Worm (Caenorhabditis elegans) whole organism, young adult: ENCODE results near the gene mthf-1.

Experiments
- B0019.2 ChIP-seq: fragments of 200-800 bp; sonication (Bioruptor generic); conservative IDR thresholded peaks from 2 replicates; pipeline ENCODE4 v1.3.6; 2022; ENCODE audit warnings: missing genetic modification reagents, missing genetic modification characterization, missing compliant biosample characterization
- B0336.3 ChIP-seq: fragments of 200-800 bp; sonication (Bioruptor generic); IDR thresholded peaks from 2 replicates; pipeline ENCODE4 v1.3.6; 2022; ENCODE audit warnings: missing genetic modification characterization, missing compliant biosample characterization
- F10E7.11 ChIP-seq: sonication (generic microtip); optimal IDR thresholded peaks from 2 replicates; lab custom pipeline; 2017; ENCODE audit warnings: mild to moderate bottlenecking, missing genetic modification characterization, moderate library complexity, missing compliant biosample characterization
- F23B12.7 ChIP-seq: sonication (generic microtip); optimal IDR thresholded peaks from 2 replicates; lab custom pipeline; 2017; ENCODE audit warnings: missing genetic modification characterization, mild to moderate bottlenecking, missing compliant biosample characterization, antibody characterized with exemption, moderate library complexity; ENCODE audit not compliant: insufficient read depth
- F33H1.4 ChIP-seq: fragments of 200-800 bp; sonication (Bioruptor generic); IDR thresholded peaks from 2 replicates; pipeline ENCODE4 v1.3.6; 2022; ENCODE audit warnings: missing genetic modification reagents, missing genetic modification characterization, missing compliant biosample characterization
- F57A8.1 ChIP-seq: fragments of 200-800 bp; sonication (Bioruptor generic); optimal IDR thresholded peaks from 2 replicates; lab custom pipeline; 2018; ENCODE audit warnings: mild to moderate bottlenecking, missing genetic modification characterization, moderate library complexity, missing compliant biosample characterization
- F57C9.4 ChIP-seq: sonication (generic microtip); optimal IDR thresholded peaks from 2 replicates; lab custom pipeline; 2017; ENCODE audit warnings: mild to moderate bottlenecking, missing genetic modification characterization, missing compliant biosample characterization
- T07F8.4 ChIP-seq: sonication (generic microtip); optimal IDR thresholded peaks from 2 replicates; lab custom pipeline; 2016; ENCODE audit warnings: mild to moderate bottlenecking, missing genetic modification characterization, moderate library complexity, missing compliant biosample characterization
- Y56A3A.18 ChIP-seq: fragments of 200-800 bp; sonication (Bioruptor generic); IDR thresholded peaks from 2 replicates; pipeline ENCODE4 v1.3.6; 2022; ENCODE audit warnings: missing genetic modification reagents, missing genetic modification characterization, missing compliant biosample characterization
- ama-1 ChIP-seq, 3 experiments: fragments of 150-350 bp in 1 of 3; sonication (generic microtip) in 2 of 3; optimal IDR thresholded peaks; 2 replicates each; lab custom pipeline; 2014 to 2018; ENCODE audit warnings: missing biosample characterization in 2 of 3, missing genetic modification characterization in 2 of 3, missing genetic modification reagents in 2 of 3
- athp-1 ChIP-seq: sonication (generic microtip); optimal IDR thresholded peaks from 2 replicates; lab custom pipeline; 2017; ENCODE audit warnings: mild to moderate bottlenecking, missing genetic modification characterization, missing compliant biosample characterization
- attf-5 ChIP-seq: fragments of 200-800 bp; sonication (Bioruptor generic); optimal IDR thresholded peaks from 2 replicates; lab custom pipeline; 2018; ENCODE audit warnings: mild to moderate bottlenecking, missing genetic modification characterization, missing compliant biosample characterization
- bed-1 ChIP-seq: fragments of 200-800 bp; sonication (Bioruptor generic); IDR thresholded peaks from 2 replicates; pipeline ENCODE4 v1.3.6; 2022; ENCODE audit warnings: missing genetic modification reagents, missing genetic modification characterization, missing compliant biosample characterization
- bed-2 ChIP-seq: fragments of 200-800 bp; sonication (Bioruptor generic); IDR thresholded peaks from 2 replicates; pipeline ENCODE4 v1.3.6; 2022; ENCODE audit warnings: missing genetic modification reagents, missing genetic modification characterization, missing compliant biosample characterization
- ceh-27 ChIP-seq: fragments of 200-800 bp; sonication (Bioruptor generic); optimal IDR thresholded peaks from 2 replicates; lab custom pipeline; 2018; ENCODE audit warnings: mild to moderate bottlenecking, missing genetic modification characterization, moderate library complexity, missing compliant biosample characterization
- die-1 ChIP-seq: sonication (generic microtip); optimal IDR thresholded peaks from 2 replicates; lab custom pipeline; 2016; ENCODE audit warnings: missing genotype, mild to moderate bottlenecking, missing genetic modification characterization, missing compliant biosample characterization
- dpl-1 ChIP-seq: fragments of 150-350 bp; optimal IDR thresholded peaks from 2 replicates; lab custom pipeline; 2014; ENCODE audit warnings: missing biosample characterization, missing genetic modification reagents, missing genetic modification characterization
- efl-1 ChIP-seq: fragments of 150-350 bp; optimal IDR thresholded peaks from 2 replicates; lab custom pipeline; 2014; ENCODE audit warnings: missing biosample characterization, missing genetic modification reagents, missing genetic modification characterization
- ets-4 ChIP-seq: fragments of 200-800 bp; sonication (Bioruptor generic); optimal IDR thresholded peaks from 2 replicates; lab custom pipeline; 2018; ENCODE audit warnings: mild to moderate bottlenecking, missing genetic modification characterization, missing compliant biosample characterization
- gei-17 ChIP-seq: fragments of 200-800 bp; sonication (Bioruptor generic); optimal IDR thresholded peaks from 2 replicates; lab custom pipeline; 2018; ENCODE audit warnings: mild to moderate bottlenecking, missing genetic modification characterization, missing compliant biosample characterization
- him-1 ChIP-seq: sonication (generic microtip); optimal IDR thresholded peaks from 2 replicates; lab custom pipeline; 2016; ENCODE audit warnings: missing genotype, missing genetic modification reagents, missing genetic modification characterization, missing compliant biosample characterization
- hlh-26 ChIP-seq: fragments of 200-800 bp; sonication (Bioruptor generic); conservative IDR thresholded peaks from 2 replicates; pipeline ENCODE4 v1.3.6; 2022; ENCODE audit warnings: missing genetic modification reagents, missing genetic modification characterization, missing compliant biosample characterization
- let-607 ChIP-seq, 2 experiments: fragments of 200-800 bp in 1 of 2; sonication (Bioruptor generic) in 1 of 2; sonication (generic microtip) in 1 of 2; optimal IDR thresholded peaks; 2 replicates each; lab custom pipeline; 2016 to 2018; ENCODE audit warnings: mild to moderate bottlenecking in 2 of 2, missing compliant biosample characterization in 2 of 2, missing genetic modification characterization in 2 of 2, moderate library complexity in 2 of 2, missing genotype in 1 of 2
- lin-40 ChIP-seq: sonication (generic microtip); optimal IDR thresholded peaks from 2 replicates; lab custom pipeline; 2016; ENCODE audit warnings: missing genetic modification characterization, mild to moderate bottlenecking, missing compliant biosample characterization, missing genotype, missing genetic modification reagents
- madf-6 ChIP-seq: fragments of 200-800 bp; sonication (Bioruptor generic); IDR thresholded peaks from 2 replicates; pipeline ENCODE4 v1.3.6; 2022; ENCODE audit warnings: missing genetic modification reagents, missing genetic modification characterization, missing compliant biosample characterization
- nfya-1 ChIP-seq: sonication (generic microtip); optimal IDR thresholded peaks from 2 replicates; lab custom pipeline; 2017; ENCODE audit warnings: antibody characterized with exemption, missing compliant biosample characterization, missing genetic modification characterization, borderline replicate concordance; ENCODE audit not compliant: insufficient read depth
- nfya-2 ChIP-seq: fragments of 200-800 bp; sonication (Bioruptor generic); IDR thresholded peaks from 2 replicates; pipeline ENCODE4 v1.3.6; 2022; ENCODE audit warnings: missing genetic modification reagents, missing genetic modification characterization, missing compliant biosample characterization
- nhr-27 ChIP-seq: fragments of 200-800 bp; sonication (Bioruptor generic); optimal IDR thresholded peaks from 2 replicates; lab custom pipeline; 2018; ENCODE audit warnings: mild to moderate bottlenecking, missing genetic modification characterization, moderate library complexity, missing compliant biosample characterization
- nhr-80 ChIP-seq: sonication (generic microtip); optimal IDR thresholded peaks from 2 replicates; lab custom pipeline; 2016; ENCODE audit warnings: missing genetic modification characterization, missing compliant biosample characterization
- nhr-90 ChIP-seq: sonication (generic microtip); optimal IDR thresholded peaks from 2 replicates; lab custom pipeline; 2016; ENCODE audit warnings: missing genotype, mild to moderate bottlenecking, missing genetic modification characterization, missing compliant biosample characterization
- rec-8 ChIP-seq, 2 experiments: sonication (generic microtip); optimal IDR thresholded peaks; 2 replicates each; lab custom pipeline; 2016; ENCODE audit warnings: mild to moderate bottlenecking in 2 of 2, missing genetic modification characterization in 2 of 2, missing genetic modification reagents in 2 of 2, missing genotype in 2 of 2, missing biosample characterization in 1 of 2, missing compliant biosample characterization in 1 of 2, moderate library complexity in 1 of 2
- rpc-1 ChIP-seq, 2 experiments: fragments of 150-350 bp in 1 of 2; sonication (generic microtip) in 1 of 2; optimal IDR thresholded peaks; 2 replicates each; lab custom pipeline; 2014 to 2018; ENCODE audit warnings: missing biosample characterization in 1 of 2, missing genetic modification characterization in 1 of 2, missing genetic modification reagents in 1 of 2, missing genotype in 1 of 2
- sdz-38 ChIP-seq: sonication (generic microtip); optimal IDR thresholded peaks from 2 replicates; lab custom pipeline; 2016; ENCODE audit warnings: missing genotype, missing genetic modification characterization, missing compliant biosample characterization
- snpc-1.1 ChIP-seq: sonication (generic microtip); optimal IDR thresholded peaks from 2 replicates; lab custom pipeline; 2017; ENCODE audit warnings: missing genetic modification characterization, mild to moderate bottlenecking, missing compliant biosample characterization, antibody characterized with exemption, moderate library complexity, missing genotype, missing genetic modification reagents; ENCODE audit not compliant: insufficient read depth
- snpc-1.3 ChIP-seq: sonication (generic microtip); optimal IDR thresholded peaks from 2 replicates; lab custom pipeline; 2017; ENCODE audit warnings: missing genetic modification characterization, mild to moderate bottlenecking, missing compliant biosample characterization, antibody characterized with exemption, moderate library complexity, missing genotype, missing genetic modification reagents; ENCODE audit not compliant: insufficient read depth
- snpc-3.4 ChIP-seq: sonication (generic microtip); optimal IDR thresholded peaks from 2 replicates; lab custom pipeline; 2017; ENCODE audit warnings: missing genetic modification characterization, mild to moderate bottlenecking, missing compliant biosample characterization, antibody characterized with exemption, moderate library complexity, missing genotype, missing genetic modification reagents
- snpc-4 ChIP-seq, 5 experiments: fragments of 150-350 bp in 1 of 5; sonication (generic microtip) in 4 of 5; optimal IDR thresholded peaks; 2 replicates each; lab custom pipeline; 2014 to 2018; ENCODE audit warnings: missing genetic modification characterization in 5 of 5, missing biosample characterization in 3 of 5, antibody characterized with exemption in 2 of 5, mild to moderate bottlenecking in 2 of 5, missing compliant biosample characterization in 2 of 5, missing genotype in 2 of 5, moderate library complexity in 2 of 5, missing genetic modification reagents in 1 of 5
- sptf-2 ChIP-seq: fragments of 200-800 bp; sonication (Bioruptor generic); optimal IDR thresholded peaks from 2 replicates; lab custom pipeline; 2018; ENCODE audit warnings: mild to moderate bottlenecking, missing genetic modification characterization, missing compliant biosample characterization
- unc-62 ChIP-seq: fragments of 150-350 bp; optimal IDR thresholded peaks from 2 replicates; lab custom pipeline; 2014; ENCODE audit warnings: missing biosample characterization, missing genetic modification reagents, missing genetic modification characterization
- xnd-1 ChIP-seq: sonication (generic microtip); optimal IDR thresholded peaks from 2 replicates; lab custom pipeline; 2016; ENCODE audit warnings: missing genotype, missing genetic modification reagents, missing genetic modification characterization, missing compliant biosample characterization
- ztf-18 ChIP-seq: sonication (generic microtip); optimal IDR thresholded peaks from 2 replicates; lab custom pipeline; 2016; ENCODE audit warnings: missing genotype, mild to moderate bottlenecking, missing genetic modification characterization, missing compliant biosample characterization
- ztf-22 ChIP-seq: fragments of 200-800 bp; sonication (Bioruptor generic); optimal IDR thresholded peaks from 2 replicates; lab custom pipeline; 2018; ENCODE audit warnings: mild to moderate bottlenecking, missing genetic modification characterization, moderate library complexity, missing compliant biosample characterization
- ztf-6 ChIP-seq: fragments of 200-800 bp; sonication (Bioruptor generic); IDR thresholded peaks from 2 replicates; pipeline ENCODE4 v1.3.6; 2022; ENCODE audit warnings: missing genetic modification reagents, missing genetic modification characterization, missing compliant biosample characterization

Gene mthf-1

DNA sequence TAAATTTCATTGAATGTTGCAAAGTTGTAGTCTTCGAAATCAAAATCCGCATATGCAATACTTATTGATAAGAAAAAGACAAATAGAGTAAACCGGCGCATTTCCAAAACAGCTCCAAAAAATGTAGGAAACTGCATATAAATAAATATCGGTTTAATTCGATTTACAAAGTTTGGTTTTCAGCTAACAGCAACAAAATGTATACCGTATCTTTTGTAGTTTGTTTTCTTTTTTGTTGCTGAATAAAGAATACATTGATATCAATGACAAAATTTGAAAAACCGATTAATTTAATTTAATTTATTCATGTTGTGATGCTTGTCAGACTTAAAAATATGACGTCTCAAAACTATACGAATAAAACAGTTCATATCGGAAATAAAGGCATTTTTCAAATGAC, 16.2 kb downstream of the mthf-1 start, which contains the start of gene B0228.8:
Gene B0228.8 (minus strand): TSS at position 101 of the 400 bp plus-strand sequence.
- TF ChIP-seq ztf-6 (GFP tag; lab: Robert Waterston, UW) = no peak
- TF ChIP-seq nhr-80 (tag; lab: Kevin White, UChicago) = no peak
- TF ChIP-seq ets-4 = no peak
- TF ChIP-seq let-607 (tag; optimal IDR thresholded peaks at IDR 0.05; lab: Kevin White, UChicago) = no peak
- no peak for TF ChIP-seq nhr-90 (tag; lab: Kevin White, UChicago)
- TF ChIP-seq ama-1 (optimal IDR thresholded peaks at IDR 0.05; lab: Kevin White, UChicago) = no peak
- TF ChIP-seq ama-1 (GFP tag; optimal IDR thresholded peaks at IDR 0.05; lab: Kevin White, UChicago) = no peak
- TF ChIP-seq F10E7.11 = no peak
- TF ChIP-seq B0019.2 = no peak
- no peak for TF ChIP-seq nfya-1
- TF ChIP-seq dpl-1 = no peak
- no peak for TF ChIP-seq gei-17
- no peak for TF ChIP-seq die-1
- no peak for TF ChIP-seq T07F8.4
- TF ChIP-seq ceh-27 = no peak

DNA sequence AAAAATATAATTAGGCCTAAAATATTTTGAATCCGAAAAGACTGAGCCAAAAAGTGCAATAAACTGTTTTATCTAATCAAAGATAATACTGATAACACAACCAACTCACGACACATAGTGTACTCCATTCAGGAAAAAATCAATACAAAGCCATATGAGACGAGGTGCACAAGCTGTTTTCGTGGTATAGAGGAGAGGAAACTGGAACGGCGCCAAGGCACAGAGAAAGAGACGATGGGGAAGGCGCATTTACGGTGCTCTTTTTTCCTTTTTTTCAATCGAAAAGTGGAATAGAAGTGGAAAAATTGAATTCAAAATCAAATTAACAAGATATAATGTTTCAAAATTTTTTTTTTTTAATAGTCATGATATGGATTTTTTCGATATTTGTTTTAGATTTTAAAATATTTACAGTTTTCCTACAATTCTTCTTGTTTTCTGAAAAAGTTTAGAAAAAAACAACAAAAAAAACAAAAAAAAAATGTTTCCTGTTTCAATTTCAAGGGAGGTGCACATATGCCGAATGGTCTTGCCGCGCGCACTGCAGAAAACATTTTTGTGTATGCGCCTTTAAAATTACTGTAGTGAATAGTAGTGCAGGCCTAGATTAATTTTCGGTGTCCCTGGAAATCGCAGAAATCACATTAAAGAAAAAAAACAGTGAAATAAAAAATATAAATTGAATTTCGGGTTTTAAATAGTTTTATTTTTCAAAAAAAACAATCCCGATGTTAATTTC, 19.1 kb downstream of the mthf-1 start, which contains the start of gene B0228.7:
Gene B0228.7 (minus strand): TSS at position 627 of the 739 bp plus-strand sequence.
- TF ChIP-seq rec-8 (tag; optimal IDR thresholded peaks at IDR 0.05; lab: Kevin White, UChicago) = no peak
- peak; percentile 55 for TF ChIP-seq nhr-80 (tag; lab: Kevin White, UChicago)
- TF ChIP-seq him-1 = peak; percentile 33
- TF ChIP-seq nhr-90 (tag; lab: Kevin White, UChicago) = no peak
- TF ChIP-seq ztf-22 (GFP tag; lab: Kevin White, UChicago) = no peak
- no peak for TF ChIP-seq nhr-27 (tag; lab: Kevin White, UChicago)
- no peak for TF ChIP-seq bed-1
- TF ChIP-seq F23B12.7 (tag; lab: Kevin White, UChicago) = no peak
- TF ChIP-seq sptf-2 (GFP tag; lab: Kevin White, UChicago) = no peak
- TF ChIP-seq lin-40 (tag; lab: Kevin White, UChicago) = no peak
- TF ChIP-seq nfya-2 = no peak
- peak; percentile 86 for TF ChIP-seq ztf-18 (tag; lab: Kevin White, UChicago)
- TF ChIP-seq ama-1 (optimal IDR thresholded peaks at IDR 0.05; lab: Kevin White, UChicago) = no peak
- TF ChIP-seq ama-1 (GFP tag; optimal IDR thresholded peaks at IDR 0.05; lab: Kevin White, UChicago) = no peak
- TF ChIP-seq rpc-1 (optimal IDR thresholded peaks at IDR 0.05; lab: Kevin White, UChicago) = no peak
- no peak for TF ChIP-seq rpc-1 (tag; optimal IDR thresholded peaks at IDR 0.05; lab: Kevin White, UChicago)
- peak; percentile 2 for TF ChIP-seq snpc-1.1
- TF ChIP-seq sdz-38 (tag; lab: Kevin White, UChicago) = no peak
- peak; percentile 69 for TF ChIP-seq efl-1 (GFP tag; lab: Kevin White, UChicago)
- TF ChIP-seq attf-5 = peak; percentile 28
- peak; percentile 2 for TF ChIP-seq athp-1
- TF ChIP-seq B0336.3 = no peak
- peak; percentile 19 for TF ChIP-seq snpc-4 (GFP tag; optimal IDR thresholded peaks at IDR 0.05; lab: Kevin White, UChicago)
- no peak for TF ChIP-seq snpc-4 (tag; optimal IDR thresholded peaks at IDR 0.05; lab: Kevin White, UChicago)
- TF ChIP-seq F33H1.4 (GFP tag; lab: Robert Waterston, UW) = peak; percentile 87
- TF ChIP-seq Y56A3A.18 (GFP tag; lab: Robert Waterston, UW) = no peak
- TF ChIP-seq unc-62 (GFP tag; lab: Kevin White, UChicago) = no peak
- no peak for TF ChIP-seq F57A8.1 (GFP tag; lab: Kevin White, UChicago)
- no peak for TF ChIP-seq T07F8.4
- peak; percentile 92 for TF ChIP-seq xnd-1 (tag; lab: Kevin White, UChicago)
- no peak for TF ChIP-seq F57C9.4
- TF ChIP-seq snpc-3.4 (tag; lab: Kevin White, UChicago) = peak; percentile 26
- TF ChIP-seq hlh-26 = no peak
- peak; percentile 53 for TF ChIP-seq snpc-1.3 (tag; lab: Kevin White, UChicago)
- TF ChIP-seq bed-2 (GFP tag; lab: Robert Waterston, UW) = no peak
- peak; percentile 97 for TF ChIP-seq madf-6
- TF ChIP-seq nfya-1 = no peak
